Worm (Caenorhabditis elegans) whole organism, young adult: ENCODE data around the gene nspg-6.
A peak's percentile ranks its signal among the peaks of the same experiment; 100 is the strongest.

Source experiments
- D2030.7 ChIP-seq: fragments of 200-800 bp; sonication (Bioruptor generic); IDR thresholded peaks from 2 replicates; pipeline ENCODE4 v1.3.6; 2022; ENCODE audit warnings: missing genetic modification reagents, missing genetic modification characterization, missing compliant biosample characterization
- F39B2.1 ChIP-seq: fragments of 200-800 bp; sonication (Bioruptor generic); IDR thresholded peaks from 2 replicates; pipeline ENCODE4 v1.3.6; 2022; ENCODE audit warnings: missing genetic modification reagents, missing genetic modification characterization, missing compliant biosample characterization
- K11D2.4 ChIP-seq: fragments of 200-800 bp; sonication (Bioruptor generic); IDR thresholded peaks from 2 replicates; pipeline ENCODE4 v1.3.6; 2022; ENCODE audit warnings: missing genetic modification reagents, missing genetic modification characterization, missing compliant biosample characterization
- K12H6.12 ChIP-seq: fragments of 200-800 bp; sonication (Bioruptor generic); optimal IDR thresholded peaks from 2 replicates; lab custom pipeline; 2018; ENCODE audit warnings: mild to moderate bottlenecking, missing genetic modification characterization, missing compliant biosample characterization
- Y95B8A.8 ChIP-seq: fragments of 200-800 bp; sonication (Bioruptor generic); IDR thresholded peaks from 2 replicates; pipeline ENCODE4 v1.3.6; 2022; ENCODE audit warnings: missing genetic modification reagents, missing genetic modification characterization, missing compliant biosample characterization
- ama-1 ChIP-seq, 3 experiments: fragments of 150-350 bp in 1 of 3; sonication (generic microtip) in 2 of 3; optimal IDR thresholded peaks; 2 replicates each; lab custom pipeline; 2014 to 2018; ENCODE audit warnings: missing biosample characterization in 2 of 3, missing genetic modification characterization in 2 of 3, missing genetic modification reagents in 2 of 3
- aptf-3 ChIP-seq: fragments of 200-800 bp; sonication (Bioruptor generic); IDR thresholded peaks from 2 replicates; pipeline ENCODE4 v1.3.6; 2022; ENCODE audit warnings: missing genetic modification characterization, missing compliant biosample characterization
- athp-1 ChIP-seq: sonication (generic microtip); optimal IDR thresholded peaks from 2 replicates; lab custom pipeline; 2017; ENCODE audit warnings: mild to moderate bottlenecking, missing genetic modification characterization, missing compliant biosample characterization
- attf-5 ChIP-seq: fragments of 200-800 bp; sonication (Bioruptor generic); optimal IDR thresholded peaks from 2 replicates; lab custom pipeline; 2018; ENCODE audit warnings: mild to moderate bottlenecking, missing genetic modification characterization, missing compliant biosample characterization
- cebp-1 ChIP-seq, 2 experiments: fragments of 200-800 bp in 1 of 2; sonication (Bioruptor generic) in 1 of 2; sonication (generic microtip) in 1 of 2; IDR thresholded peaks in 1 of 2; optimal IDR thresholded peaks in 1 of 2; 2 replicates each; pipeline versions ENCODE4 v1.3.6 to Lab custom; 2017 to 2022; ENCODE audit warnings: missing compliant biosample characterization in 2 of 2, missing genetic modification characterization in 2 of 2, mild to moderate bottlenecking in 1 of 2, missing genetic modification reagents in 1 of 2, moderate library complexity in 1 of 2
- cebp-2 ChIP-seq: fragments of 200-800 bp; sonication (Bioruptor generic); IDR thresholded peaks from 2 replicates; pipeline ENCODE4 v1.3.6; 2022; ENCODE audit warnings: missing genetic modification characterization, missing compliant biosample characterization
- ceh-100 ChIP-seq: fragments of 200-800 bp; sonication (Bioruptor generic); IDR thresholded peaks from 2 replicates; pipeline ENCODE4 v1.3.6; 2022; ENCODE audit warnings: missing genetic modification reagents, missing genetic modification characterization, missing compliant biosample characterization
- ceh-58 ChIP-seq: fragments of 200-800 bp; sonication (Bioruptor generic); IDR thresholded peaks from 2 replicates; pipeline ENCODE4 v1.3.6; 2022; ENCODE audit warnings: missing genetic modification characterization, missing compliant biosample characterization
- chd-7 ChIP-seq: sonication (generic microtip); optimal IDR thresholded peaks from 2 replicates; lab custom pipeline; 2016; ENCODE audit warnings: mild to moderate bottlenecking, missing genetic modification characterization, moderate library complexity, missing compliant biosample characterization
- efl-1 ChIP-seq: fragments of 150-350 bp; optimal IDR thresholded peaks from 2 replicates; lab custom pipeline; 2014; ENCODE audit warnings: missing biosample characterization, missing genetic modification reagents, missing genetic modification characterization
- ekl-4 ChIP-seq: fragments of 200-800 bp; sonication (Bioruptor generic); IDR thresholded peaks from 2 replicates; pipeline ENCODE4 v1.3.6; 2022; ENCODE audit warnings: missing genetic modification reagents, missing genetic modification characterization, missing compliant biosample characterization
- hmg-1.2 ChIP-seq: fragments of 200-800 bp; sonication (Bioruptor generic); IDR thresholded peaks from 2 replicates; pipeline ENCODE4 v1.3.6; 2022; ENCODE audit warnings: missing genetic modification reagents, missing genetic modification characterization, missing compliant biosample characterization
- hmg-20 ChIP-seq: fragments of 200-800 bp; sonication (Bioruptor generic); IDR thresholded peaks from 2 replicates; pipeline ENCODE4 v1.3.6; 2022; ENCODE audit warnings: missing genetic modification reagents, missing genetic modification characterization, missing compliant biosample characterization
- hrde-1 ChIP-seq: sonication (generic microtip); optimal IDR thresholded peaks from 2 replicates; lab custom pipeline; 2016; ENCODE audit warnings: missing genetic modification characterization, mild to moderate bottlenecking, missing compliant biosample characterization, moderate library complexity, missing genotype, missing genetic modification reagents, borderline replicate concordance
- lag-1 ChIP-seq: fragments of 200-800 bp; sonication (Bioruptor generic); IDR thresholded peaks from 2 replicates; pipeline ENCODE4 v1.3.6; 2022; ENCODE audit warnings: missing genetic modification reagents, missing genetic modification characterization, missing compliant biosample characterization
- lin-26 ChIP-seq: fragments of 200-800 bp; sonication (Bioruptor generic); IDR thresholded peaks from 2 replicates; pipeline ENCODE4 v1.3.6; 2022; ENCODE audit warnings: missing genetic modification reagents, missing genetic modification characterization, missing compliant biosample characterization
- lin-35 ChIP-seq, 3 experiments: fragments of 150-350 bp in 2 of 3; sonication (generic microtip) in 1 of 3; optimal IDR thresholded peaks; 2 replicates each; lab custom pipeline; 2014 to 2018; ENCODE audit warnings: missing biosample characterization in 3 of 3, missing genetic modification characterization in 3 of 3, missing genetic modification reagents in 3 of 3
- lin-40 ChIP-seq: sonication (generic microtip); optimal IDR thresholded peaks from 2 replicates; lab custom pipeline; 2016; ENCODE audit warnings: missing genetic modification characterization, mild to moderate bottlenecking, missing compliant biosample characterization, missing genotype, missing genetic modification reagents
- lin-54 ChIP-seq: fragments of 200-800 bp; sonication (Bioruptor generic); optimal IDR thresholded peaks from 2 replicates; lab custom pipeline; 2018; ENCODE audit warnings: mild to moderate bottlenecking, missing genetic modification characterization, missing compliant biosample characterization
- lsl-1 ChIP-seq: fragments of 200-800 bp; sonication (Bioruptor generic); optimal IDR thresholded peaks from 2 replicates; lab custom pipeline; 2018; ENCODE audit warnings: mild to moderate bottlenecking, missing genetic modification characterization, moderate library complexity, missing compliant biosample characterization
- mcd-1 ChIP-seq: fragments of 200-800 bp; sonication (Bioruptor generic); IDR thresholded peaks from 2 replicates; pipeline ENCODE4 v1.3.6; 2022; ENCODE audit warnings: missing genetic modification reagents, missing genetic modification characterization, missing compliant biosample characterization
- nhr-120 ChIP-seq: fragments of 200-800 bp; sonication (Bioruptor generic); IDR thresholded peaks from 2 replicates; pipeline ENCODE4 v1.3.6; 2022; ENCODE audit warnings: missing genetic modification characterization, missing compliant biosample characterization
- nhr-27 ChIP-seq: fragments of 200-800 bp; sonication (Bioruptor generic); optimal IDR thresholded peaks from 2 replicates; lab custom pipeline; 2018; ENCODE audit warnings: mild to moderate bottlenecking, missing genetic modification characterization, moderate library complexity, missing compliant biosample characterization
- nhr-80 ChIP-seq: sonication (generic microtip); optimal IDR thresholded peaks from 2 replicates; lab custom pipeline; 2016; ENCODE audit warnings: missing genetic modification characterization, missing compliant biosample characterization
- snpc-3.4 ChIP-seq: sonication (generic microtip); optimal IDR thresholded peaks from 2 replicates; lab custom pipeline; 2017; ENCODE audit warnings: missing genetic modification characterization, mild to moderate bottlenecking, missing compliant biosample characterization, antibody characterized with exemption, moderate library complexity, missing genotype, missing genetic modification reagents
- somi-1 ChIP-seq: fragments of 200-800 bp; sonication (Bioruptor generic); optimal IDR thresholded peaks from 2 replicates; lab custom pipeline; 2018; ENCODE audit warnings: mild to moderate bottlenecking, missing genetic modification characterization, missing compliant biosample characterization
- sptf-2 ChIP-seq: fragments of 200-800 bp; sonication (Bioruptor generic); optimal IDR thresholded peaks from 2 replicates; lab custom pipeline; 2018; ENCODE audit warnings: mild to moderate bottlenecking, missing genetic modification characterization, missing compliant biosample characterization
- tbp1 ChIP-seq: fragments of 200-800 bp; sonication (Bioruptor generic); optimal IDR thresholded peaks from 2 replicates; lab custom pipeline; 2018; ENCODE audit warnings: mild to moderate bottlenecking, missing genetic modification characterization, missing compliant biosample characterization
- tlf-1 ChIP-seq: fragments of 200-800 bp; sonication (Bioruptor generic); optimal IDR thresholded peaks from 2 replicates; lab custom pipeline; 2018; ENCODE audit warnings: mild to moderate bottlenecking, missing genetic modification characterization, missing compliant biosample characterization
- unc-130 ChIP-seq: sonication (generic microtip); optimal IDR thresholded peaks from 2 replicates; lab custom pipeline; 2016; ENCODE audit warnings: missing genetic modification reagents, missing genetic modification characterization, missing compliant biosample characterization
- unc-62 ChIP-seq: fragments of 150-350 bp; optimal IDR thresholded peaks from 2 replicates; lab custom pipeline; 2014; ENCODE audit warnings: missing biosample characterization, missing genetic modification reagents, missing genetic modification characterization
- ztf-18 ChIP-seq: sonication (generic microtip); optimal IDR thresholded peaks from 2 replicates; lab custom pipeline; 2016; ENCODE audit warnings: missing genotype, mild to moderate bottlenecking, missing genetic modification characterization, missing compliant biosample characterization
- ztf-28 ChIP-seq: fragments of 200-800 bp; sonication (Bioruptor generic); IDR thresholded peaks from 2 replicates; pipeline ENCODE4 v1.3.6; 2022; ENCODE audit warnings: missing genetic modification reagents, missing genetic modification characterization, missing compliant biosample characterization
- ztf-6 ChIP-seq: fragments of 200-800 bp; sonication (Bioruptor generic); IDR thresholded peaks from 2 replicates; pipeline ENCODE4 v1.3.6; 2022; ENCODE audit warnings: missing genetic modification reagents, missing genetic modification characterization, missing compliant biosample characterization

Gene nspg-6

DNA sequence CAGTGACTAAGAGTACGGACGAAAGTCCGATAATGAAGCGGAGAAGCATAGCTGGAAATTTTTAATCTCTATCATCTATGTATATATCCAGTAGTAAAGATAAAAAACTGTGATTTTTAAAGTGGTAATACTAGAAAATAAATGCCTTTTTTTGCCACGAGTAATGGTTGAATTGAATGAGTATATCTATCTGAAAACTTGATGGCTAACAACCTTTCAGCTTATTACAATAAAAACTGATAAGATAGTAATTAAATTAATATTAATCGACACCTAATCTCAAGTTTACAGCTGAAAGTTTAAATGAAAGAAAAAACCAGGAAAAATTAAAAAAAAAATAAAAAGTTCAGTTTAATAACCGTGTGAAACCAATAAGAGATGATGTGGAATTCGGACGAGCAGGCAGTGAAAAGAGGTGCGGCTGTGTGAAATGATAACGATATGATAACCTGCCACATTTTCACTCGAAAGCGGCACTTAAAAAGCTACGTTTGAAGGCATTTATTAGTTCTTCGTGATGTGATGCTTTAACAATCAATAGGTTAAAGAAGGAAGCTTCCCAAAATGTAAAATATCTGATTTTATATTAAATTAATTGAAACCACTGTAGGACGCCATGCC lies at the start of gene nspg-6:
Gene nspg-6 (minus strand): TSS at position 51 of the 621 bp plus-strand sequence.
- TF ChIP-seq attf-5 (GFP tag; lab: Kevin White, UChicago) (no peak), hmg-20 (GFP tag; lab: Robert Waterston, UW) (no peak), nhr-80 (tag; lab: Kevin White, UChicago) (peak; percentile 75), cebp-2 (no peak)

ce11 chrIII:7359037-7359548 lies 44.3 kb upstream of the nspg-6 start, which contains the start of the genes eco-1 and hmgr-1:
eco-1 (minus strand) TSS chrIII:7359095.
hmgr-1 (plus strand) TSS chrIII:7359498.
- TF ChIP-seq ztf-6 (no peak), lin-35 (GFP tag; optimal IDR thresholded peaks at IDR 0.05; lab: Kevin White, UChicago) (peak in 1 of 3 experiments; percentile 8), F39B2.1 (GFP tag; lab: Robert Waterston, UW) (no peak), lin-26 (GFP tag; lab: Robert Waterston, UW) (no peak), efl-1 (GFP tag; lab: Kevin White, UChicago) (no peak), cebp-1 (GFP tag; IDR thresholded peaks at IDR 0.05; lab: Robert Waterston, UW) (no peak), cebp-1 (tag; optimal IDR thresholded peaks at IDR 0.05; lab: Kevin White, UChicago) (peak; percentile 39), lin-54 (GFP tag; lab: Kevin White, UChicago) (peak; percentile 22)

ce11 chrIII:7358627-7359026 lies 43.9 kb upstream of the nspg-6 start:
- TF ChIP-seq ama-1 (optimal IDR thresholded peaks at IDR 0.05; lab: Kevin White, UChicago) (no peak), ama-1 (GFP tag; optimal IDR thresholded peaks at IDR 0.05; lab: Kevin White, UChicago) (no peak), somi-1 (GFP tag; lab: Kevin White, UChicago) (peak; percentile 37), attf-5 (GFP tag; lab: Kevin White, UChicago) (peak; percentile 9), K12H6.12 (tag; lab: Kevin White, UChicago) (peak; percentile 32), lin-40 (tag; lab: Kevin White, UChicago) (peak; percentile 10), nhr-80 (tag; lab: Kevin White, UChicago) (peak; percentile 8), lin-26 (GFP tag; lab: Robert Waterston, UW) (peak; percentile 41; the same call in 1 of the 2 replicates), Y95B8A.8 (GFP tag; lab: Robert Waterston, UW) (no peak), cebp-1 (GFP tag; IDR thresholded peaks at IDR 0.05; lab: Robert Waterston, UW) (no peak), cebp-1 (tag; optimal IDR thresholded peaks at IDR 0.05; lab: Kevin White, UChicago) (peak; percentile 5), nhr-120 (GFP tag; lab: Robert Waterston, UW) (no peak)

ce11 chrIII:7357356-7357755 lies 42.6 kb upstream of the nspg-6 start, which contains the start of gene F08F8.10:
F08F8.10 (minus strand) TSS chrIII:7357393.
- no peak for TF ChIP-seq cebp-1 (GFP tag; IDR thresholded peaks at IDR 0.05; lab: Robert Waterston, UW)
- TF ChIP-seq cebp-1 (tag; optimal IDR thresholded peaks at IDR 0.05; lab: Kevin White, UChicago), result peak; percentile 39
- no peak for TF ChIP-seq aptf-3 (GFP tag; lab: Robert Waterston, UW)
- TF ChIP-seq chd-7 (tag; lab: Kevin White, UChicago), result no peak
- TF ChIP-seq lag-1, result no peak
- TF ChIP-seq ekl-4 (GFP tag; lab: Robert Waterston, UW), result peak; percentile 32; the same call in 1 of the 2 replicates
- TF ChIP-seq lin-54 (GFP tag; lab: Kevin White, UChicago), result peak; percentile 23
- TF ChIP-seq K12H6.12 (tag; lab: Kevin White, UChicago), result peak; percentile 8
- TF ChIP-seq lsl-1, result no peak
- no peak for TF ChIP-seq D2030.7 (GFP tag; lab: Robert Waterston, UW)
- no peak for TF ChIP-seq tlf-1 (GFP tag; lab: Kevin White, UChicago)
- peak; percentile 5 for TF ChIP-seq snpc-3.4 (tag; lab: Kevin White, UChicago)
- no peak for TF ChIP-seq ztf-28 (GFP tag; lab: Robert Waterston, UW)
- no peak for TF ChIP-seq K11D2.4 (GFP tag; lab: Robert Waterston, UW)
- TF ChIP-seq unc-62 (GFP tag; lab: Kevin White, UChicago), result no peak
- TF ChIP-seq hrde-1 (tag; lab: Kevin White, UChicago), result peak; percentile 14
- TF ChIP-seq ceh-100 (GFP tag; lab: Robert Waterston, UW), result no peak
- no peak for TF ChIP-seq unc-130
- no peak for TF ChIP-seq nhr-27 (tag; lab: Kevin White, UChicago)
- no peak for TF ChIP-seq ceh-58 (GFP tag; lab: Robert Waterston, UW)
- no peak for TF ChIP-seq F39B2.1 (GFP tag; lab: Robert Waterston, UW)
- peak; percentile 65 for TF ChIP-seq attf-5 (GFP tag; lab: Kevin White, UChicago)
- TF ChIP-seq athp-1 (tag; lab: Kevin White, UChicago), result peak; percentile 24
- no peak for TF ChIP-seq Y95B8A.8 (GFP tag; lab: Robert Waterston, UW)
- TF ChIP-seq ztf-18, result peak; percentile 14
- TF ChIP-seq mcd-1, result no peak
- TF ChIP-seq hmg-1.2 (GFP tag; lab: Robert Waterston, UW), result peak; percentile 29; the same call in 1 of the 2 replicates
- no peak for TF ChIP-seq sptf-2 (GFP tag; lab: Kevin White, UChicago)
- peak; percentile 33 for TF ChIP-seq tbp1 (GFP tag; lab: Kevin White, UChicago)
